Worm (Caenorhabditis elegans) whole organism, young adult: ENCODE data around the gene W01D2.1.

ENCODE experiments used
- Y53G8AR.9 ChIP-seq: fragments of 200-800 bp; sonication (Bioruptor generic); conservative IDR thresholded peaks from 2 replicates; pipeline ENCODE4 v1.3.6; 2022; ENCODE audit warnings: missing genetic modification reagents, missing genetic modification characterization, missing compliant biosample characterization
- athp-1 ChIP-seq: sonication (generic microtip); optimal IDR thresholded peaks from 2 replicates; lab custom pipeline; 2017; ENCODE audit warnings: mild to moderate bottlenecking, missing genetic modification characterization, missing compliant biosample characterization
- ceh-100 ChIP-seq: fragments of 200-800 bp; sonication (Bioruptor generic); IDR thresholded peaks from 2 replicates; pipeline ENCODE4 v1.3.6; 2022; ENCODE audit warnings: missing genetic modification reagents, missing genetic modification characterization, missing compliant biosample characterization
- chd-7 ChIP-seq: sonication (generic microtip); optimal IDR thresholded peaks from 2 replicates; lab custom pipeline; 2016; ENCODE audit warnings: mild to moderate bottlenecking, missing genetic modification characterization, moderate library complexity, missing compliant biosample characterization
- hsf-1 ChIP-seq: fragments of 200-800 bp; sonication (Bioruptor generic); IDR thresholded peaks from 2 replicates; pipeline ENCODE4 v1.3.6; 2022; ENCODE audit warnings: missing genetic modification reagents, missing genetic modification characterization, missing compliant biosample characterization
- lag-1 ChIP-seq: fragments of 200-800 bp; sonication (Bioruptor generic); IDR thresholded peaks from 2 replicates; pipeline ENCODE4 v1.3.6; 2022; ENCODE audit warnings: missing genetic modification reagents, missing genetic modification characterization, missing compliant biosample characterization
- mel-28 ChIP-seq: sonication (generic microtip); optimal IDR thresholded peaks from 2 replicates; lab custom pipeline; 2016; ENCODE audit warnings: borderline replicate concordance, mild to moderate bottlenecking, missing genetic modification characterization, missing compliant biosample characterization
- nhr-120 ChIP-seq: fragments of 200-800 bp; sonication (Bioruptor generic); IDR thresholded peaks from 2 replicates; pipeline ENCODE4 v1.3.6; 2022; ENCODE audit warnings: missing genetic modification characterization, missing compliant biosample characterization
- pha-4 ChIP-seq: fragments of 150-350 bp; sonication (generic microtip); optimal IDR thresholded peaks from 2 replicates; lab custom pipeline; 2014; ENCODE audit warnings: missing biosample characterization, missing genetic modification reagents, missing genetic modification characterization
- unc-130 ChIP-seq: sonication (generic microtip); optimal IDR thresholded peaks from 2 replicates; lab custom pipeline; 2016; ENCODE audit warnings: missing genetic modification reagents, missing genetic modification characterization, missing compliant biosample characterization

ce11 chrII:14832055-14832454 is 16.7 kb downstream of the W01D2.1 start:
- no peak for TF ChIP-seq pha-4 (tag; lab: Kevin White, UChicago)
- TF ChIP-seq ceh-100 (GFP tag; lab: Robert Waterston, UW): no peak
- TF ChIP-seq chd-7 (tag; lab: Kevin White, UChicago): no peak
- no peak for TF ChIP-seq mel-28 (tag; lab: Kevin White, UChicago)
- TF ChIP-seq Y53G8AR.9 (GFP tag; lab: Robert Waterston, UW): no peak
- no peak for TF ChIP-seq lag-1 (GFP tag; lab: Robert Waterston, UW)
- no peak for TF ChIP-seq athp-1 (tag; lab: Kevin White, UChicago)
- TF ChIP-seq nhr-120: no peak
- no peak for TF ChIP-seq hsf-1 (GFP tag; lab: Robert Waterston, UW)
- no peak for TF ChIP-seq unc-130 (GFP tag; lab: Kevin White, UChicago)
